Worm (Caenorhabditis elegans) whole organism, L4 larva: ENCODE results near the gene F54D12.10.

Source experiments
- ceh-82 ChIP-seq: sonication (generic microtip); optimal IDR thresholded peaks from 2 replicates; lab custom pipeline; 2017; ENCODE audit warnings: missing biosample characterization, missing genetic modification characterization
- daf-19 ChIP-seq: fragments of 200-800 bp; sonication (Bioruptor generic); conservative IDR thresholded peaks from 2 replicates; pipeline ENCODE4 v1.3.6; 2022; ENCODE audit warnings: missing genetic modification characterization, missing compliant biosample characterization
- lin-13 ChIP-seq: fragments of 150-350 bp; optimal IDR thresholded peaks from 2 replicates; lab custom pipeline; 2014; ENCODE audit warnings: missing biosample characterization, missing genetic modification reagents, missing genetic modification characterization
- lin-39 ChIP-seq: fragments of 150-350 bp; optimal IDR thresholded peaks from 2 replicates; lab custom pipeline; 2014; ENCODE audit warnings: missing biosample characterization, missing genetic modification reagents, missing genetic modification characterization
- lsy-2 ChIP-seq, 2 experiments: fragments of 150-350 bp in 1 of 2; sonication (generic microtip) in 1 of 2; optimal IDR thresholded peaks; 2 replicates each; lab custom pipeline; 2014 to 2017; ENCODE audit warnings: missing biosample characterization in 2 of 2, missing genetic modification characterization in 2 of 2
- nhr-76 ChIP-seq: fragments of 150-350 bp; optimal IDR thresholded peaks from 2 replicates; lab custom pipeline; 2014; ENCODE audit warnings: missing biosample characterization, missing genetic modification characterization
- ztf-11 ChIP-seq: fragments of 150-350 bp; optimal IDR thresholded peaks from 2 replicates; lab custom pipeline; 2014; ENCODE audit warnings: missing biosample characterization, missing genetic modification characterization

DNA sequence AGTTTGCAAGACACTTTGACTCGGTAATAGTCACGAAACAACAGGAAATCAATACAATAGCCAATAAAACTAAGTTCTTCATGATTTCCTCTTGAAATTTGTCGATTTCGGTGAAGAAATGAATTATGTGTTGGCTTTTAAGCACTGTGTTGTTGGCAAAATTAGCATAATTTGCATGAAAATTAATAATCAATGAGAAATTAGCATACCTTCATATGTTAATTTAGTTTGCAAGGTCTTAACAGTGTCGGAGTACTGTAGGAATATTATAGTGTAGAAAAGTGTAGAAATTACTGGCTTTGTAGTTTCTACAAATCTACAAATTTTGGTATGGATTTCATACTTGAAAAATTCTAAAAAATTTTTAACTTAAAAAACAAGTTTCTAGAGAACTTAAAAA lies 3.5 kb upstream of the F54D12.10 start, which contains the start of gene F54D12.9:
- TF ChIP-seq daf-19 (GFP tag; lab: Robert Waterston, UW) (no peak), lin-13 (GFP tag; lab: Kevin White, UChicago) (no peak), lsy-2 (tag; optimal IDR thresholded peaks at IDR 0.05; lab: Kevin White, UChicago) (no peak), nhr-76 (tag; lab: Kevin White, UChicago) (no peak), lin-39 (tag; lab: Kevin White, UChicago) (no peak), ceh-82 (tag; lab: Kevin White, UChicago) (no peak), ztf-11 (tag; lab: Kevin White, UChicago) (no peak)
